Fruit fly (Drosophila melanogaster) whole organism, embryonic: ENCODE measurements around the gene CG43060.

Experiments
- CG11398 ChIP-seq: fragments of 200-800 bp; sonication (Bioruptor generic); optimal IDR thresholded peaks from 2 replicates; lab custom pipeline; 2016; ENCODE audit warnings: missing biosample characterization, missing genetic modification characterization
- CG15011 ChIP-seq: fragments of 200-800 bp; sonication (Bioruptor generic); optimal IDR thresholded peaks from 3 replicates; lab custom pipeline; 2018; ENCODE audit warnings: missing biosample characterization, mild to moderate bottlenecking, missing genetic modification characterization
- CG17829 ChIP-seq: fragments of 200-800 bp; optimal IDR thresholded peaks from 2 replicates; lab custom pipeline; 2019; ENCODE audit warnings: missing biosample characterization, mild to moderate bottlenecking, missing genetic modification characterization, moderate library complexity
- CG4282 ChIP-seq: fragments of 200-800 bp; sonication (Bioruptor generic); optimal IDR thresholded peaks from 2 replicates; lab custom pipeline; 2016; ENCODE audit warnings: missing biosample characterization, missing genetic modification characterization
- Lpt ChIP-seq: fragments of >200 bp; optimal IDR thresholded peaks from 2 replicates; lab custom pipeline; 2018; ENCODE audit warnings: missing biosample characterization, missing genetic modification characterization
- her ChIP-seq: fragments of 200-800 bp; sonication (Bioruptor generic); optimal IDR thresholded peaks from 2 replicates; lab custom pipeline; 2016; ENCODE audit warnings: missing biosample characterization, missing genetic modification characterization
- seq ChIP-seq: fragments of 200-800 bp; sonication (Bioruptor generic); IDR thresholded peaks from 2 replicates; pipeline ENCODE4 v1.3.6; 2022; ENCODE audit warnings: missing biosample characterization, missing genetic modification characterization
- sima ChIP-seq: fragments of 200-800 bp; sonication (Bioruptor generic); optimal IDR thresholded peaks from 2 replicates; lab custom pipeline; 2016; ENCODE audit warnings: missing biosample characterization, missing genetic modification characterization
- slou ChIP-seq: fragments of 200-800 bp; sonication (Bioruptor generic); optimal IDR thresholded peaks from 3 replicates; lab custom pipeline; 2016; ENCODE audit warnings: missing biosample characterization, missing genetic modification characterization
- ttk ChIP-seq: fragments of 200-800 bp; sonication (Bioruptor generic); IDR thresholded peaks from 2 replicates; pipeline ENCODE4 v2.1.2; 2022; ENCODE audit warnings: missing biosample characterization, missing genetic modification characterization

DNA sequence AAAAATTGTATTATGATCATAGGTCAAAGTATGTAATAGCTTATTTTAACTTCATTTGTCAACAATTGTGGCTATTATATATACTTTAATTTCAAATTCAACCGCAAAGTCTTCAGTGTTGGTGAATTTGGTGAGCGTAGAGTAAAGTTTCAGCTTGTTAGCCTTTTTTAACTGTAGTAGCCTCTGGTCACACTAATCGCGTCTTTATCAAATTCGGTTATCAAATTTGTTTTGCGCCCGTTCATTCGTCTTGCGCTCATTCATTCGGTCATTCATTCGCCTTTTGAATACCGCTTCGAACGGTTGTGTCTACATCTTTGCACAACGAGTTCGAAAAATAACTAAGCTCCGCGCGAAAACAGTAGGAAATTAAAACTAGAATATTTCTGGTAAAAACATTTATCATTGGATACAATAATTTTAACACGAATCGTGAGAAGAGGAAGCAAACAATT lies 64.1 kb downstream of the CG43060 start, which contains the start of gene puc:
- no peak for TF ChIP-seq CG15011 (GFP tag; lab: Kevin White, UChicago)
- peak; percentile 54 for TF ChIP-seq her (GFP tag; lab: Kevin White, UChicago)
- no peak for TF ChIP-seq ttk (GFP tag; lab: Robert Waterston, UW)
- peak; percentile 25 for TF ChIP-seq CG17829 (tag; lab: Kevin White, UChicago)
- TF ChIP-seq seq (GFP tag; lab: Robert Waterston, UW), result no peak
- no peak for TF ChIP-seq Lpt
- TF ChIP-seq CG4282 (GFP tag; lab: Kevin White, UChicago), result peak; percentile 28
- no peak for TF ChIP-seq sima (GFP tag; lab: Kevin White, UChicago)
- peak; percentile 9 for TF ChIP-seq CG11398 (GFP tag; lab: Kevin White, UChicago)
- TF ChIP-seq slou (GFP tag; lab: Kevin White, UChicago), result no peak
